Worm (Caenorhabditis elegans): ENCODE measurements around the gene cec-6.
A peak's percentile ranks its signal among the peaks of the same experiment; 100 is the strongest.

The cec-6 gene

DNA sequence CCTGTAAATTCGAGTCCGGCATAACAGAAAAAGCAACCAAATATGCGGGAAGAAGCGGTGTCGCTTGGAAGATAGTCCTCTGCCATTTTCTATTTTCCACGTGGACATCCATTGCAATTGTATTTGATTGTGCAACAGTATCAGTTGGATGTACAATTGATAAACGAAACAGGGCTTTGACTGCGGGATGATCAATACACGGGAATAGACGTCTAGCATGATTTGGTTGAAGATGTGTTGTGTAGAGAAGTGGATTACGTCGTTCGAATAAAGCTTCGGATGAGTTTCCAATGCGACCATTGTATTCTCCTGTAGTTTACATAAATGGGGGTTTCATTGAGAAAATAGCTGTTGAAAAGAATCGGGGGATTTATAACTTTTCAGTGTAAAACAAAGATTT, 28.0 kb downstream of the cec-6 start:
- TF ChIP-seq hmg-11 (tag; optimal IDR thresholded peaks at IDR 0.05), result no peak
- no peak for TF ChIP-seq mdl-1 (tag; optimal IDR thresholded peaks at IDR 0.05)
- TF ChIP-seq nhr-77 (tag; optimal IDR thresholded peaks at IDR 0.05), result no peak
- no peak for TF ChIP-seq nhr-237 (tag; optimal IDR thresholded peaks at IDR 0.05)
- TF ChIP-seq tbx-2 (tag; optimal IDR thresholded peaks at IDR 0.05), result no peak
- TF ChIP-seq ama-1 (optimal IDR thresholded peaks at IDR 0.05), result no peak
- TF ChIP-seq jun-1 (tag; optimal IDR thresholded peaks at IDR 0.05), result no peak
- TF ChIP-seq zag-1 (tag; optimal IDR thresholded peaks at IDR 0.05), result no peak
- no peak for TF ChIP-seq nhr-43 (tag; optimal IDR thresholded peaks at IDR 0.05; ENCODE audit: poor library complexity, severe bottlenecking)
- no peak for TF ChIP-seq ceh-9 (tag; optimal IDR thresholded peaks at IDR 0.05)
- no peak for TF ChIP-seq mml-1 (tag; optimal IDR thresholded peaks at IDR 0.05)
- no peak for TF ChIP-seq daf-12 (tag; optimal IDR thresholded peaks at IDR 0.05)
- no peak for TF ChIP-seq skn-1 (tag; optimal IDR thresholded peaks at IDR 0.05)
- no peak for TF ChIP-seq egl-5 (tag; optimal IDR thresholded peaks at IDR 0.05)
- TF ChIP-seq lin-15B (tag; optimal IDR thresholded peaks at IDR 0.05), result no peak
- TF ChIP-seq R02D3.7 (tag; optimal IDR thresholded peaks at IDR 0.05), result no peak
- no peak for TF ChIP-seq ceh-16 (tag; optimal IDR thresholded peaks at IDR 0.05)
- no peak for TF ChIP-seq elt-1 (tag; optimal IDR thresholded peaks at IDR 0.05)
- TF ChIP-seq nhr-76 (tag; optimal IDR thresholded peaks at IDR 0.05), result no peak
- no peak for TF ChIP-seq nhr-67 (tag; optimal IDR thresholded peaks at IDR 0.05)

DNA sequence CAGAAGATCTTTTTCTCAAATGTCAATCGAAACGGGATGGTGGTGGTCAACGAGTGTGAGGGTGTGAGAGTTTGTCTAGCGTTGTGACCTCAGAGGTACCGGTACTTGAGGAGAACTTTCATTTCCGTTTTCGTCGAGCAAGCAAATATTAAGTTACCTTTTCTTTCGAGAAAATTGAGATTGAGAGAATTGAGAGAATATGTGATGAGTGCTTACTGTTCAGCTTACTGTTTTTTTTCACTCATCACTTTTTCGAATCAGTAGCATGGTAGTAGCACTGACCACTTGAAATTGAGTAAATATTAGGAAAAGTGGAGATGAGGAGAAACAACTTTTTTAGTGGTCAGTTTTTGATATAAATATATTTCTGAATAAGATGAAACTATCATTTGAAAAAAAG, 29.4 kb downstream of the cec-6 start, which contains the start of gene T12E12.6:
Gene T12E12.6 (minus strand): TSS at position 101 of the 400 bp plus-strand sequence.
- TF ChIP-seq pha-4 (tag; optimal IDR thresholded peaks at IDR 0.05) (peak; percentile 59), nhr-28 (tag; optimal IDR thresholded peaks at IDR 0.05) (no peak)

DNA sequence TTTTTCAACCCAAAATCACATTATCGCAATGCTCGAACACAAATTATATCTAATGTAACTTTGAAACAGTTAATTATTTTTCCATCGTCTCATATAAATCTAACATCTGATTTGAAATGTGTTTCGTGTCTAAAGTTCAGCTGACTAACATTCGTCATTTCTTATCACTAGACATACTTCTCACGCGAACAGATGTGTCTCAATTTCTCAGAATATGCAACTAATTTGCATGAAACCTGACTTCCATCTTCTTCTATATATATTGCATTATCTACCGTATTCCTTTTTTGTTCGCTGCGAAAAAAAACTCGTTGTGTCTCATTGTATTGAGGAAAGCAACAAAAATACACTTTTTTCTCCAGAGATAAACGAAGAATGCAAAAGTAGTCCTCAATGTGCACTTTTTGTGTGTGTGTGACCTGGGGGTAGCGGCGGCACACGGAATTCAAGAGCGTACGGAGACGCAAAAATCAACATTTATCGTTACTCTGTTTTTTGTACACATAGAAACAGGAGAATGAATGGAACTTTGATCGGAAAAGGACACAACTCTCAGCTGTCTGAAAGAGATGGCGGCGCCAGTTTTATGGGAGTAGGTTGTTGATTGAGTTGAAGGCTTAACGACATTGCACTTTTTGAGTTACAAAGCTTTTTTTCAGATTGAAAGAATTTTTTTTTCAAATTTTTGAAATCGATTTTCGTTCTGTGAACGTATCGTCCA, 36.1 kb downstream of the cec-6 start:
- TF ChIP-seq ceh-16 (tag; optimal IDR thresholded peaks at IDR 0.05) (no peak), elt-2 (tag; optimal IDR thresholded peaks at IDR 0.05) (peak; percentile 32), hmg-11 (tag; optimal IDR thresholded peaks at IDR 0.05) (no peak), egl-5 (tag; optimal IDR thresholded peaks at IDR 0.05) (peak; percentile 49), nhr-67 (tag; optimal IDR thresholded peaks at IDR 0.05) (no peak), jun-1 (tag; optimal IDR thresholded peaks at IDR 0.05) (peak; percentile 18), pha-4 (tag; optimal IDR thresholded peaks at IDR 0.05) (peak; percentile 75), pqm-1 (tag; optimal IDR thresholded peaks at IDR 0.05) (peak; percentile 70), ceh-82 (tag; optimal IDR thresholded peaks at IDR 0.05) (no peak)

DNA sequence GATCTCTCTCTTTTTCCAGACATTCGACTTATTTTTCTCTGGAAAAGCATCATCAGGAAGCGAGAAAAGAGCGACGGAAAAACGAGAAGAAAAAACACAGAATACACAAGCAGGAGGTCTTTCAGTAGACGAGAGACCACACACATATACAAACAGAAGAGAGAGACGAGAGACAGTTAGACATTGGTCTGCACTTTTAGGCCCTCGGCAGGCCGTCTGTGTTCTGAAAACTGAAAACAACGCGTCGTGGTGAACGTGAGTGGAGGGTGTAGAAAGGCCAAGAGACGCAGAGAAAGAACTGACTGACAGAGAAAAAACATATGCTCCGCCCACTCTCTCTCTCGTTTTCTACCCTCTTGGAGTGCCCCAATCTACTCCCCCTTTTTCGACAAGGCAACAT, 37.6 kb downstream of the cec-6 start:
- TF ChIP-seq pqm-1 (tag; optimal IDR thresholded peaks at IDR 0.05) (peak; percentile 78), jun-1 (tag; optimal IDR thresholded peaks at IDR 0.05) (peak; percentile 38), hmg-11 (tag; optimal IDR thresholded peaks at IDR 0.05) (peak; percentile 74), lsy-12 (tag; optimal IDR thresholded peaks at IDR 0.05) (no peak), nhr-12 (tag; optimal IDR thresholded peaks at IDR 0.05) (no peak), egl-27 (tag; optimal IDR thresholded peaks at IDR 0.05) (no peak), nhr-77 (tag; optimal IDR thresholded peaks at IDR 0.05) (no peak), ceh-28 (tag; optimal IDR thresholded peaks at IDR 0.05) (no peak), lin-15B (tag; optimal IDR thresholded peaks at IDR 0.05) (peak; percentile 13), nhr-43 (tag; optimal IDR thresholded peaks at IDR 0.05; ENCODE audit: poor library complexity, severe bottlenecking) (peak; percentile 6), elt-2 (tag; optimal IDR thresholded peaks at IDR 0.05) (peak; percentile 43), mml-1 (tag; optimal IDR thresholded peaks at IDR 0.05) (no peak), elt-1 (tag; optimal IDR thresholded peaks at IDR 0.05) (peak; percentile 3), zag-1 (tag; optimal IDR thresholded peaks at IDR 0.05) (no peak), pha-4 (tag; optimal IDR thresholded peaks at IDR 0.05) (peak; percentile 19), fos-1 (tag; optimal IDR thresholded peaks at IDR 0.05) (no peak), lin-39 (tag; optimal IDR thresholded peaks at IDR 0.05) (peak; percentile 35), snpc-4 (tag; optimal IDR thresholded peaks at IDR 0.05) (no peak), nhr-28 (tag; optimal IDR thresholded peaks at IDR 0.05) (no peak), nfya-1 (tag; optimal IDR thresholded peaks at IDR 0.05; ENCODE audit: insufficient read depth) (peak; percentile 77), fkh-10 (GFP tag; optimal IDR thresholded peaks at IDR 0.05) (no peak), ztf-11 (tag; optimal IDR thresholded peaks at IDR 0.05) (no peak), ceh-16 (tag; optimal IDR thresholded peaks at IDR 0.05) (no peak), nhr-11 (tag; optimal IDR thresholded peaks at IDR 0.05) (no peak), skn-1 (tag; optimal IDR thresholded peaks at IDR 0.05) (no peak), unc-62 (GFP tag; optimal IDR thresholded peaks at IDR 0.05) (no peak), nhr-76 (tag; optimal IDR thresholded peaks at IDR 0.05) (no peak), R02D3.7 (tag; optimal IDR thresholded peaks at IDR 0.05) (no peak), unc-39 (tag; optimal IDR thresholded peaks at IDR 0.05) (no peak), ZK546.5 (tag; optimal IDR thresholded peaks at IDR 0.05) (no peak), tbx-2 (tag; optimal IDR thresholded peaks at IDR 0.05) (no peak)

Data from whole organism, L3 larva.